Fruit fly (Drosophila melanogaster): Measurements from ENCODE around the gene CG32683.

CG32683 gene

dm6 chrX:10397514-10398133, 57.1 kb downstream of the CG32683 start (continued):
- TF ChIP-seq CG3995 (GFP tag; optimal IDR thresholded peaks at IDR 0.05) (no peak), slbo (GFP tag; IDR thresholded peaks at IDR 0.05) (peak; percentile 63), ewg (GFP tag; optimal IDR thresholded peaks at IDR 0.05) (no peak), CG14710 (tag; optimal IDR thresholded peaks at IDR 0.05) (no peak), nerfin-1 (tag; optimal IDR thresholded peaks at IDR 0.05) (no peak), CG12236 (GFP tag; optimal IDR thresholded peaks at IDR 0.05) (no peak), HmgD (GFP tag; optimal IDR thresholded peaks at IDR 0.05) (no peak), tup (GFP tag; optimal IDR thresholded peaks at IDR 0.05) (no peak), tio (GFP tag; optimal IDR thresholded peaks at IDR 0.05) (no peak), tna (GFP tag; IDR thresholded peaks at IDR 0.05; ENCODE audit: partially characterized antibody) (no peak), Atf3 (GFP tag; optimal IDR thresholded peaks at IDR 0.05) (no peak), dysf (GFP tag; IDR thresholded peaks at IDR 0.05) (peak; percentile 65; the same call in 2 of the 3 replicates), gro (GFP tag; optimal IDR thresholded peaks at IDR 0.05) (no peak), CG15479 (GFP tag; optimal IDR thresholded peaks at IDR 0.05) (no peak), zen (tag; optimal IDR thresholded peaks at IDR 0.05) (no peak), CG3726 (GFP tag; IDR thresholded peaks at IDR 0.05) (no peak), CG17612 (GFP tag; IDR thresholded peaks at IDR 0.05) (no peak), tap (tag; optimal IDR thresholded peaks at IDR 0.05) (no peak), CG31388 (GFP tag; optimal IDR thresholded peaks at IDR 0.05) (no peak), ind (GFP tag; optimal IDR thresholded peaks at IDR 0.05) (no peak), org-1 (GFP tag; optimal IDR thresholded peaks at IDR 0.05) (no peak), crol (GFP tag; IDR thresholded peaks at IDR 0.05) (no peak), stc (GFP tag; IDR thresholded peaks at IDR 0.05) (no peak), CG10654 (GFP tag; optimal IDR thresholded peaks at IDR 0.05) (no peak), Gsc (GFP tag; IDR thresholded peaks at IDR 0.05) (no peak), CG12769 (tag; optimal IDR thresholded peaks at IDR 0.05) (peak; percentile 53), CG18262 (tag; optimal IDR thresholded peaks at IDR 0.05) (peak; percentile 26), CG34224 (GFP tag; IDR thresholded peaks at IDR 0.05; ENCODE audit: partially characterized antibody) (no peak), E2f2 (GFP tag; IDR thresholded peaks at IDR 0.05) (no peak), CG18476 (GFP tag; optimal IDR thresholded peaks at IDR 0.05) (no peak), Side (GFP tag; optimal IDR thresholded peaks at IDR 0.05) (no peak), CG1647 (GFP tag; optimal IDR thresholded peaks at IDR 0.05) (no peak), insv (GFP tag; optimal IDR thresholded peaks at IDR 0.05) (no peak), ci (GFP tag; IDR thresholded peaks at IDR 0.05) (0 out of 3 replicates have a peak, but pooled peaks have one; percentile 26), Aef1 (GFP tag; IDR thresholded peaks at IDR 0.05) (peak; percentile 42; the same call in 2 of the 3 replicates), lov (optimal IDR thresholded peaks at IDR 0.05) (no peak), lov (GFP tag; IDR thresholded peaks at IDR 0.05) (no peak), Myb (GFP tag; optimal IDR thresholded peaks at IDR 0.05) (no peak), CG2678 (tag; optimal IDR thresholded peaks at IDR 0.05) (peak; percentile 63), CG4424 (GFP tag; optimal IDR thresholded peaks at IDR 0.05) (no peak), Sin3A (optimal IDR thresholded peaks at IDR 0.05) (no peak), CG11085 (GFP tag; IDR thresholded peaks at IDR 0.05) (no peak), rib (GFP tag; IDR thresholded peaks at IDR 0.05) (no peak), kni (GFP tag; optimal IDR thresholded peaks at IDR 0.05) (no peak), al (GFP tag; IDR thresholded peaks at IDR 0.05) (peak; percentile 42; the same call in 1 of the 2 replicates), Lim3 (GFP tag; IDR thresholded peaks at IDR 0.05) (no peak), pita (GFP tag; optimal IDR thresholded peaks at IDR 0.05) (no peak), H15 (GFP tag; IDR thresholded peaks at IDR 0.05) (no peak), Tbp (GFP tag; optimal IDR thresholded peaks at IDR 0.05) (no peak), CG10274 (GFP tag; optimal IDR thresholded peaks at IDR 0.05) (no peak), CG3281 (GFP tag; optimal IDR thresholded peaks at IDR 0.05) (peak; percentile 16), eyg (GFP tag; optimal IDR thresholded peaks at IDR 0.05) (no peak)

Measured in whole organism, embryonic.